Worm (Caenorhabditis elegans) whole organism, L1 larva: ENCODE results near the gene W08F4.10.

ENCODE experiments used
- C04F5.9 ChIP-seq: sonication (generic microtip); optimal IDR thresholded peaks from 2 replicates; lab custom pipeline; 2016; ENCODE audit warnings: missing genetic modification characterization, missing compliant biosample characterization
- F16B12.6 ChIP-seq: fragments of 150-350 bp; optimal IDR thresholded peaks from 2 replicates; lab custom pipeline; 2014; ENCODE audit warnings: missing biosample characterization, missing genetic modification characterization
- Y116A8C.19 ChIP-seq: sonication (generic microtip); optimal IDR thresholded peaks from 2 replicates; lab custom pipeline; 2016; ENCODE audit warnings: missing compliant biosample characterization, missing genetic modification characterization, borderline replicate concordance
- alr-1 ChIP-seq: fragments of 200-800 bp; sonication (Bioruptor generic); optimal IDR thresholded peaks from 2 replicates; lab custom pipeline; 2018; ENCODE audit warnings: borderline replicate concordance, mild to moderate bottlenecking, missing genetic modification characterization, missing compliant biosample characterization
- aly-2 ChIP-seq: fragments of 150-350 bp; optimal IDR thresholded peaks from 2 replicates; lab custom pipeline; 2014; ENCODE audit warnings: missing biosample characterization, missing genetic modification characterization
- ama-1 ChIP-seq: fragments of 150-350 bp; optimal IDR thresholded peaks from 2 replicates; lab custom pipeline; 2014
- blmp-1 ChIP-seq: fragments of 150-350 bp; optimal IDR thresholded peaks from 2 replicates; lab custom pipeline; 2014; ENCODE audit warnings: missing biosample characterization, missing genetic modification characterization
- ceh-8 ChIP-seq: fragments of 200-800 bp; sonication (Bioruptor generic); optimal IDR thresholded peaks from 2 replicates; lab custom pipeline; 2018; ENCODE audit warnings: mild to moderate bottlenecking, missing genetic modification characterization, moderate library complexity, missing compliant biosample characterization
- ceh-82 ChIP-seq, 3 experiments: fragments of 150-350 bp in 1 of 3; sonication (generic microtip) in 2 of 3; optimal IDR thresholded peaks; 2 replicates each; lab custom pipeline; 2014 to 2017; ENCODE audit warnings: missing biosample characterization in 3 of 3, missing genetic modification characterization in 3 of 3
- ceh-90 ChIP-seq: sonication (generic microtip); optimal IDR thresholded peaks from 2 replicates; lab custom pipeline; 2016; ENCODE audit warnings: missing genetic modification characterization, missing compliant biosample characterization
- dpl-1 ChIP-seq, 3 experiments: fragments of 150-350 bp in 2 of 3; sonication (generic microtip) in 1 of 3; optimal IDR thresholded peaks; 2 replicates each; lab custom pipeline; 2014 to 2017; ENCODE audit warnings: missing biosample characterization in 3 of 3, missing genetic modification characterization in 3 of 3, missing genetic modification reagents in 3 of 3
- efl-1 ChIP-seq, 4 experiments: fragments of 150-350 bp; optimal IDR thresholded peaks in 3 of 4; peaks in 1 of 4; 1 replicate in 1 of 4; 2 replicates in 3 of 4; lab custom pipeline; 2014; ENCODE audit warnings: missing biosample characterization in 2 of 4, missing genetic modification characterization in 2 of 4, missing genetic modification reagents in 2 of 4
- egl-13 ChIP-seq: sonication (generic microtip); optimal IDR thresholded peaks from 2 replicates; lab custom pipeline; 2016; ENCODE audit warnings: missing genotype, missing genetic modification reagents, missing genetic modification characterization, missing compliant biosample characterization
- elt-2 ChIP-seq: sonication (generic microtip); optimal IDR thresholded peaks from 2 replicates; lab custom pipeline; 2016; ENCODE audit warnings: missing genetic modification characterization, mild to moderate bottlenecking, inconsistent platforms, missing compliant biosample characterization, missing genetic modification reagents
- elt-3 ChIP-seq, 6 experiments: fragments of 150-350 bp in 1 of 6; sonication (generic microtip); optimal IDR thresholded peaks; 2 replicates each; lab custom pipeline; 2017 to 2018; ENCODE audit warnings: missing biosample characterization in 6 of 6, missing genetic modification characterization in 6 of 6, inconsistent platforms in 1 of 6
- fkh-8 ChIP-seq: sonication (generic microtip); optimal IDR thresholded peaks from 2 replicates; lab custom pipeline; 2016; ENCODE audit warnings: mild to moderate bottlenecking, missing genetic modification characterization, missing compliant biosample characterization
- fos-1 ChIP-seq: fragments of 150-350 bp; optimal IDR thresholded peaks from 2 replicates; lab custom pipeline; 2014; ENCODE audit warnings: missing biosample characterization, missing genetic modification characterization
- irx-1 ChIP-seq: sonication (generic microtip); optimal IDR thresholded peaks from 2 replicates; lab custom pipeline; 2016; ENCODE audit warnings: missing genetic modification characterization, missing compliant biosample characterization
- isw-1 ChIP-seq: fragments of 200-800 bp; sonication (Bioruptor generic); IDR thresholded peaks from 2 replicates; pipeline ENCODE4 v1.3.6; 2022; ENCODE audit warnings: missing genetic modification characterization, missing compliant biosample characterization
- lin-13 ChIP-seq: fragments of 150-350 bp; optimal IDR thresholded peaks from 2 replicates; lab custom pipeline; 2014; ENCODE audit warnings: missing biosample characterization, missing genetic modification reagents, missing genetic modification characterization
- lin-14 ChIP-seq: fragments of 200-800 bp; sonication (Bioruptor generic); optimal IDR thresholded peaks from 2 replicates; lab custom pipeline; 2018; ENCODE audit warnings: mild to moderate bottlenecking, missing genetic modification characterization, moderate library complexity, missing compliant biosample characterization
- lin-15B ChIP-seq: fragments of 150-350 bp; sonication (generic microtip); optimal IDR thresholded peaks from 3 replicates; lab custom pipeline; 2014; ENCODE audit warnings: missing biosample characterization, missing genetic modification characterization
- lin-35 ChIP-seq, 2 experiments: fragments of 150-350 bp; optimal IDR thresholded peaks; 2 replicates each; lab custom pipeline; 2014; ENCODE audit warnings: missing biosample characterization in 2 of 2, missing genetic modification characterization in 2 of 2, missing genetic modification reagents in 2 of 2
- lin-39 ChIP-seq: fragments of 150-350 bp; optimal IDR thresholded peaks from 2 replicates; lab custom pipeline; 2014; ENCODE audit warnings: missing biosample characterization, missing genetic modification reagents, missing genetic modification characterization
- lsy-2 ChIP-seq, 2 experiments: fragments of 150-350 bp; optimal IDR thresholded peaks; 2 replicates each; lab custom pipeline; 2014; ENCODE audit warnings: missing biosample characterization in 2 of 2, missing genetic modification characterization in 2 of 2
- mef-2 ChIP-seq: fragments of 150-350 bp; optimal IDR thresholded peaks from 2 replicates; lab custom pipeline; 2014; ENCODE audit warnings: missing biosample characterization, missing genetic modification characterization
- mep-1 ChIP-seq: fragments of 150-350 bp; optimal IDR thresholded peaks from 2 replicates; lab custom pipeline; 2014; ENCODE audit warnings: missing biosample characterization, missing genetic modification characterization
- nhr-12 ChIP-seq: sonication (generic microtip); optimal IDR thresholded peaks from 2 replicates; lab custom pipeline; 2017; ENCODE audit warnings: missing biosample characterization, missing genetic modification characterization
- nhr-19 ChIP-seq: fragments of 200-800 bp; sonication (Bioruptor generic); conservative IDR thresholded peaks from 2 replicates; pipeline ENCODE4 v1.3.6; 2022; ENCODE audit warnings: missing genetic modification characterization, missing compliant biosample characterization
- nhr-20 ChIP-seq: sonication (generic microtip); optimal IDR thresholded peaks from 2 replicates; lab custom pipeline; 2016; ENCODE audit warnings: mild to moderate bottlenecking, missing genetic modification characterization, missing compliant biosample characterization
- nhr-237 ChIP-seq: fragments of 150-350 bp; optimal IDR thresholded peaks from 2 replicates; lab custom pipeline; 2014; ENCODE audit warnings: missing biosample characterization, missing genetic modification characterization
- nhr-28 ChIP-seq: fragments of 150-350 bp; optimal IDR thresholded peaks from 2 replicates; lab custom pipeline; 2014; ENCODE audit warnings: missing biosample characterization, missing genetic modification characterization
- nhr-71 ChIP-seq: sonication (generic microtip); optimal IDR thresholded peaks from 2 replicates; lab custom pipeline; 2016; ENCODE audit warnings: mild to moderate bottlenecking, missing genetic modification characterization, moderate library complexity, missing compliant biosample characterization
- nhr-77 ChIP-seq: fragments of 150-350 bp; optimal IDR thresholded peaks from 2 replicates; lab custom pipeline; 2014; ENCODE audit warnings: missing biosample characterization, missing genetic modification characterization
- nhr-85 ChIP-seq: sonication (generic microtip); peaks from one replicate; lab custom pipeline; 2016; ENCODE audit warnings: missing genetic modification characterization, inconsistent platforms, missing compliant biosample characterization
- nhr-90 ChIP-seq: sonication (generic microtip); optimal IDR thresholded peaks from 2 replicates; lab custom pipeline; 2016; ENCODE audit warnings: mild to moderate bottlenecking, missing genetic modification characterization, missing compliant biosample characterization; ENCODE audit not compliant: poor library complexity
- pag-3 ChIP-seq: sonication (generic microtip); optimal IDR thresholded peaks from 2 replicates; lab custom pipeline; 2017; ENCODE audit warnings: missing genetic modification characterization, mild to moderate bottlenecking, missing compliant biosample characterization, antibody characterized with exemption, borderline replicate concordance; ENCODE audit not compliant: insufficient read depth
- pax-3 ChIP-seq: fragments of 200-800 bp; sonication (Bioruptor generic); optimal IDR thresholded peaks from 2 replicates; lab custom pipeline; 2018; ENCODE audit warnings: mild to moderate bottlenecking, missing genetic modification characterization, moderate library complexity, missing compliant biosample characterization
- pqm-1 ChIP-seq: sonication (generic microtip); optimal IDR thresholded peaks from 3 replicates; lab custom pipeline; 2017; ENCODE audit warnings: missing biosample characterization, missing genetic modification characterization
- rnt-1 ChIP-seq: sonication (generic microtip); optimal IDR thresholded peaks from 2 replicates; lab custom pipeline; 2016; ENCODE audit warnings: mild to moderate bottlenecking, missing genetic modification characterization, moderate library complexity, missing compliant biosample characterization
- skn-1 ChIP-seq: fragments of 150-350 bp; optimal IDR thresholded peaks from 2 replicates; lab custom pipeline; 2014; ENCODE audit warnings: missing biosample characterization, missing genetic modification characterization
- snpc-4 ChIP-seq: fragments of 150-350 bp; optimal IDR thresholded peaks from 2 replicates; lab custom pipeline; 2014; ENCODE audit warnings: missing biosample characterization, missing genetic modification characterization
- sox-4 ChIP-seq: sonication (generic microtip); optimal IDR thresholded peaks from 2 replicates; lab custom pipeline; 2016; ENCODE audit warnings: missing genetic modification characterization, missing compliant biosample characterization
- sptf-1 ChIP-seq: fragments of 150-350 bp; optimal IDR thresholded peaks from 2 replicates; lab custom pipeline; 2014; ENCODE audit warnings: missing biosample characterization, missing genetic modification characterization
- swsn-7 ChIP-seq: sonication (generic microtip); optimal IDR thresholded peaks from 2 replicates; lab custom pipeline; 2016; ENCODE audit warnings: missing genetic modification characterization, missing compliant biosample characterization
- tbx-2 ChIP-seq: sonication (generic microtip); optimal IDR thresholded peaks from 2 replicates; lab custom pipeline; 2016; ENCODE audit warnings: missing genetic modification characterization, missing compliant biosample characterization
- tlp-1 ChIP-seq: fragments of 150-350 bp; optimal IDR thresholded peaks from 2 replicates; lab custom pipeline; 2014; ENCODE audit warnings: missing biosample characterization, missing genetic modification characterization
- unc-30 ChIP-seq: sonication (generic microtip); optimal IDR thresholded peaks from 2 replicates; lab custom pipeline; 2017; ENCODE audit warnings: missing biosample characterization, missing genetic modification characterization
- unc-98 ChIP-seq: fragments of 200-800 bp; sonication (Bioruptor generic); IDR thresholded peaks from 2 replicates; pipeline ENCODE4 v1.3.6; 2022; ENCODE audit warnings: missing genetic modification characterization, missing compliant biosample characterization
- vab-15 ChIP-seq: sonication (generic microtip); optimal IDR thresholded peaks from 2 replicates; lab custom pipeline; 2017; ENCODE audit warnings: missing genotype, mild to moderate bottlenecking, missing genetic modification characterization, missing compliant biosample characterization
- xbp-1 ChIP-seq: sonication (generic microtip); optimal IDR thresholded peaks from 2 replicates; lab custom pipeline; 2016; ENCODE audit warnings: missing genetic modification characterization, missing compliant biosample characterization
- zag-1 ChIP-seq: fragments of 150-350 bp; optimal IDR thresholded peaks from 2 replicates; lab custom pipeline; 2014; ENCODE audit warnings: missing biosample characterization, missing genetic modification characterization
- ztf-11 ChIP-seq, 2 experiments: sonication (generic microtip); optimal IDR thresholded peaks; 2 replicates each; lab custom pipeline; 2016 to 2017; ENCODE audit warnings: missing genetic modification characterization in 2 of 2, missing biosample characterization in 1 of 2, missing compliant biosample characterization in 1 of 2
- ztf-4 ChIP-seq: fragments of 150-350 bp; optimal IDR thresholded peaks from 2 replicates; lab custom pipeline; 2014; ENCODE audit warnings: missing biosample characterization, missing genetic modification characterization

Gene W08F4.10

ce11 chrII:622478-622877 is 31.5 kb upstream of the W08F4.10 start:
- no peak for TF ChIP-seq ceh-8 (GFP tag; lab: Kevin White, UChicago)
- no peak for TF ChIP-seq nhr-90 (tag; lab: Kevin White, UChicago)
- no peak for TF ChIP-seq elt-3 (tag; optimal IDR thresholded peaks at IDR 0.05; lab: Kevin White, UChicago)
- TF ChIP-seq lin-35 (GFP tag; optimal IDR thresholded peaks at IDR 0.05; lab: Kevin White, UChicago): peak in 1 of 2 experiments; percentile 35
- TF ChIP-seq aly-2 (tag; lab: Kevin White, UChicago): no peak
- TF ChIP-seq blmp-1 (tag; lab: Kevin White, UChicago): no peak
- TF ChIP-seq lin-39 (tag; lab: Kevin White, UChicago): no peak
- peak; percentile 64 to 80 for TF ChIP-seq efl-1 (optimal IDR thresholded peaks at IDR 0.05; lab: Kevin White, UChicago)
- TF ChIP-seq efl-1 (GFP tag; optimal IDR thresholded peaks at IDR 0.05 in 1 of 2; lab: Kevin White, UChicago): peak; percentile 22 to 87
- no peak for TF ChIP-seq mef-2 (tag; lab: Kevin White, UChicago)
- no peak for TF ChIP-seq nhr-77 (tag; lab: Kevin White, UChicago)
- TF ChIP-seq sox-4: no peak
- no peak for TF ChIP-seq mep-1 (tag; lab: Kevin White, UChicago)
- TF ChIP-seq swsn-7 (tag; lab: Kevin White, UChicago): peak; percentile 9
- TF ChIP-seq Y116A8C.19: no peak
- TF ChIP-seq pax-3 (tag; lab: Kevin White, UChicago): no peak
- no peak for TF ChIP-seq nhr-71
- no peak for TF ChIP-seq nhr-28 (tag; lab: Kevin White, UChicago)
- TF ChIP-seq ztf-4 (tag; lab: Kevin White, UChicago): no peak
- no peak for TF ChIP-seq pqm-1
- TF ChIP-seq ceh-82 (tag; optimal IDR thresholded peaks at IDR 0.05; lab: Kevin White, UChicago): peak in 1 of 3 experiments; percentile 28
- TF ChIP-seq nhr-85 (tag; lab: Kevin White, UChicago): no peak
- no peak for TF ChIP-seq tbx-2
- TF ChIP-seq dpl-1 (GFP tag; optimal IDR thresholded peaks at IDR 0.05; lab: Kevin White, UChicago): peak in 1 of 3 experiments; percentile 8
- no peak for TF ChIP-seq pag-3 (tag; lab: Kevin White, UChicago)
- no peak for TF ChIP-seq lin-15B (tag; lab: Kevin White, UChicago)
- TF ChIP-seq isw-1 (GFP tag; lab: Robert Waterston, UW): no peak
- TF ChIP-seq elt-2: no peak
- TF ChIP-seq ceh-90 (tag; lab: Kevin White, UChicago): no peak
- peak; percentile 28 for TF ChIP-seq xbp-1 (tag; lab: Kevin White, UChicago)
- TF ChIP-seq egl-13 (tag; lab: Kevin White, UChicago): no peak
- TF ChIP-seq lin-14 (GFP tag; lab: Kevin White, UChicago): peak; percentile 66
- TF ChIP-seq fkh-8 (tag; lab: Kevin White, UChicago): peak; percentile 13
- TF ChIP-seq fos-1 (tag; lab: Kevin White, UChicago): no peak
- no peak for TF ChIP-seq zag-1 (tag; lab: Kevin White, UChicago)
- no peak for TF ChIP-seq alr-1 (tag; lab: Kevin White, UChicago)
- no peak for TF ChIP-seq ztf-11 (tag; optimal IDR thresholded peaks at IDR 0.05; lab: Kevin White, UChicago)
- no peak for TF ChIP-seq nhr-20 (tag; lab: Kevin White, UChicago)
- TF ChIP-seq irx-1: no peak
- no peak for TF ChIP-seq tlp-1 (tag; lab: Kevin White, UChicago)
- TF ChIP-seq sptf-1 (tag; lab: Kevin White, UChicago): no peak
- no peak for TF ChIP-seq C04F5.9 (tag; lab: Kevin White, UChicago)
- peak in 1 of 2 experiments; percentile 8 for TF ChIP-seq lsy-2 (tag; optimal IDR thresholded peaks at IDR 0.05; lab: Kevin White, UChicago)
- TF ChIP-seq nhr-12 (tag; lab: Kevin White, UChicago): no peak
- TF ChIP-seq lin-13 (GFP tag; lab: Kevin White, UChicago): peak; percentile 2
- TF ChIP-seq nhr-19 (GFP tag; lab: Robert Waterston, UW): no peak
- TF ChIP-seq unc-98 (GFP tag; lab: Robert Waterston, UW): no peak
- TF ChIP-seq F16B12.6 (tag; lab: Kevin White, UChicago): peak; percentile 6
- TF ChIP-seq snpc-4: no peak
- TF ChIP-seq unc-30 (tag; lab: Kevin White, UChicago): no peak
- TF ChIP-seq nhr-237 (tag; lab: Kevin White, UChicago): no peak
- TF ChIP-seq rnt-1: peak; percentile 54
- peak; percentile 16 for TF ChIP-seq skn-1
- TF ChIP-seq vab-15 (tag; lab: Kevin White, UChicago): no peak
- TF ChIP-seq ama-1 (lab: Kevin White, UChicago): no peak
